Worm (Caenorhabditis elegans) whole organism, mixed stage, embryonic: Measurements from ENCODE around the gene oac-41.

Experiments used
- M03D4.4 ChIP-seq: sonication (generic microtip); optimal IDR thresholded peaks from 2 replicates; lab custom pipeline; 2017; ENCODE audit warnings: mild to moderate bottlenecking, missing genetic modification characterization, missing compliant biosample characterization
- bed-3 ChIP-seq: fragments of 200-800 bp; sonication (Bioruptor generic); optimal IDR thresholded peaks from 3 replicates; lab custom pipeline; 2018; ENCODE audit warnings: mild to moderate bottlenecking, missing genetic modification characterization, moderate library complexity, missing compliant biosample characterization
- blmp-1 ChIP-seq: fragments of 150-350 bp; optimal IDR thresholded peaks from 2 replicates; lab custom pipeline; 2014; ENCODE audit warnings: missing biosample characterization, missing genetic modification characterization
- ceh-39 ChIP-seq: fragments of 150-350 bp; optimal IDR thresholded peaks from 2 replicates; lab custom pipeline; 2014; ENCODE audit warnings: missing biosample characterization, missing genetic modification characterization
- ceh-43 ChIP-seq: fragments of 200-800 bp; sonication (Bioruptor generic); optimal IDR thresholded peaks from 2 replicates; lab custom pipeline; 2018; ENCODE audit warnings: mild to moderate bottlenecking, missing genetic modification characterization, moderate library complexity, missing compliant biosample characterization
- ceh-83 ChIP-seq: fragments of 200-800 bp; sonication (Bioruptor generic); optimal IDR thresholded peaks from 2 replicates; lab custom pipeline; 2018; ENCODE audit warnings: mild to moderate bottlenecking, missing genetic modification characterization, missing compliant biosample characterization
- ces-1 ChIP-seq: fragments of 150-350 bp; optimal IDR thresholded peaks from 2 replicates; lab custom pipeline; 2014; ENCODE audit warnings: missing biosample characterization, missing genetic modification reagents, missing genetic modification characterization
- cnd-1 ChIP-seq: fragments of 200-800 bp; sonication (Bioruptor generic); optimal IDR thresholded peaks from 2 replicates; lab custom pipeline; 2018; ENCODE audit warnings: mild to moderate bottlenecking, missing genetic modification characterization, missing compliant biosample characterization
- drap-1 ChIP-seq: fragments of 200-800 bp; sonication (Bioruptor generic); optimal IDR thresholded peaks from 3 replicates; lab custom pipeline; 2018; ENCODE audit warnings: mild to moderate bottlenecking, missing genetic modification characterization, missing compliant biosample characterization
- elt-1 ChIP-seq: sonication (generic microtip); optimal IDR thresholded peaks from 2 replicates; lab custom pipeline; 2017; ENCODE audit warnings: missing genetic modification characterization, mild to moderate bottlenecking, missing compliant biosample characterization, antibody characterized with exemption, moderate library complexity, borderline replicate concordance; ENCODE audit not compliant: insufficient read depth
- elt-3 ChIP-seq: fragments of 150-350 bp; optimal IDR thresholded peaks from 2 replicates; lab custom pipeline; 2014; ENCODE audit warnings: missing biosample characterization, missing genetic modification characterization
- flh-1 ChIP-seq: fragments of 200-800 bp; sonication (Bioruptor generic); optimal IDR thresholded peaks from 2 replicates; lab custom pipeline; 2018; ENCODE audit warnings: mild to moderate bottlenecking, missing genetic modification characterization, moderate library complexity, missing compliant biosample characterization
- ham-2 ChIP-seq: fragments of 200-800 bp; sonication (Bioruptor generic); optimal IDR thresholded peaks from 2 replicates; lab custom pipeline; 2018; ENCODE audit warnings: mild to moderate bottlenecking, missing genetic modification characterization, missing compliant biosample characterization
- hlh-1 ChIP-seq: fragments of 150-350 bp; optimal IDR thresholded peaks from 2 replicates; lab custom pipeline; 2014; ENCODE audit warnings: missing biosample characterization, missing genetic modification reagents, missing genetic modification characterization
- lin-13 ChIP-seq: fragments of 150-350 bp; optimal IDR thresholded peaks from 2 replicates; lab custom pipeline; 2014; ENCODE audit warnings: missing biosample characterization, missing genetic modification characterization
- lin-32 ChIP-seq: fragments of 200-800 bp; sonication (Bioruptor generic); optimal IDR thresholded peaks from 2 replicates; lab custom pipeline; 2018; ENCODE audit warnings: mild to moderate bottlenecking, missing genetic modification characterization, missing compliant biosample characterization
- lsy-2 ChIP-seq: fragments of 150-350 bp; optimal IDR thresholded peaks from 2 replicates; lab custom pipeline; 2014; ENCODE audit warnings: missing biosample characterization, missing genetic modification characterization
- mab-5 ChIP-seq: fragments of 150-350 bp; optimal IDR thresholded peaks from 2 replicates; lab custom pipeline; 2014; ENCODE audit warnings: missing biosample characterization, missing genetic modification characterization
- mep-1 ChIP-seq: fragments of 150-350 bp; optimal IDR thresholded peaks from 2 replicates; lab custom pipeline; 2017; ENCODE audit warnings: missing biosample characterization, missing genetic modification reagents, missing genetic modification characterization, inconsistent platforms
- mls-2 ChIP-seq: sonication (generic microtip); optimal IDR thresholded peaks from 2 replicates; lab custom pipeline; 2016; ENCODE audit warnings: mild to moderate bottlenecking, missing genetic modification characterization, moderate library complexity, missing compliant biosample characterization
- nhr-12 ChIP-seq: fragments of 150-350 bp; optimal IDR thresholded peaks from 2 replicates; lab custom pipeline; 2014; ENCODE audit warnings: missing biosample characterization, missing genetic modification characterization
- nhr-2 ChIP-seq: fragments of 150-350 bp; optimal IDR thresholded peaks from 2 replicates; lab custom pipeline; 2014; ENCODE audit warnings: missing biosample characterization, missing genetic modification characterization
- nhr-237 ChIP-seq: fragments of 150-350 bp; optimal IDR thresholded peaks from 2 replicates; lab custom pipeline; 2014; ENCODE audit warnings: missing biosample characterization, missing genetic modification characterization
- nhr-28 ChIP-seq: fragments of 150-350 bp; optimal IDR thresholded peaks from 2 replicates; lab custom pipeline; 2014; ENCODE audit warnings: missing biosample characterization, missing genetic modification characterization
- nhr-76 ChIP-seq: sonication (generic microtip); optimal IDR thresholded peaks from 2 replicates; lab custom pipeline; 2017; ENCODE audit warnings: missing biosample characterization, missing genetic modification characterization
- pha-4 ChIP-seq: fragments of 150-350 bp; optimal IDR thresholded peaks from 2 replicates; lab custom pipeline; 2018; ENCODE audit warnings: missing biosample characterization, missing genetic modification reagents, missing genetic modification characterization
- snpc-4 ChIP-seq: fragments of 150-350 bp; optimal IDR thresholded peaks from 2 replicates; lab custom pipeline; 2014; ENCODE audit warnings: missing biosample characterization, missing genetic modification characterization
- sptf-1 ChIP-seq: sonication (generic microtip); optimal IDR thresholded peaks from 2 replicates; lab custom pipeline; 2017; ENCODE audit warnings: mild to moderate bottlenecking, missing genetic modification characterization, moderate library complexity, missing compliant biosample characterization
- tbx-8 ChIP-seq: fragments of 200-800 bp; sonication (Bioruptor generic); optimal IDR thresholded peaks from 2 replicates; lab custom pipeline; 2018; ENCODE audit warnings: mild to moderate bottlenecking, missing genetic modification characterization, moderate library complexity, missing compliant biosample characterization
- unc-120 ChIP-seq: sonication (generic microtip); optimal IDR thresholded peaks from 2 replicates; lab custom pipeline; 2017; ENCODE audit warnings: missing genetic modification characterization, missing compliant biosample characterization; ENCODE audit not compliant: poor library complexity, severe bottlenecking
- unc-39 ChIP-seq: fragments of 150-350 bp; optimal IDR thresholded peaks from 2 replicates; lab custom pipeline; 2014; ENCODE audit warnings: missing biosample characterization, missing genetic modification characterization
- unc-62 ChIP-seq: fragments of 150-350 bp; optimal IDR thresholded peaks from 2 replicates; lab custom pipeline; 2014; ENCODE audit warnings: missing biosample characterization, missing genetic modification reagents, missing genetic modification characterization
- ztf-11 ChIP-seq: fragments of 150-350 bp; optimal IDR thresholded peaks from 2 replicates; lab custom pipeline; 2014; ENCODE audit warnings: missing biosample characterization, missing genetic modification characterization

Gene oac-41

DNA sequence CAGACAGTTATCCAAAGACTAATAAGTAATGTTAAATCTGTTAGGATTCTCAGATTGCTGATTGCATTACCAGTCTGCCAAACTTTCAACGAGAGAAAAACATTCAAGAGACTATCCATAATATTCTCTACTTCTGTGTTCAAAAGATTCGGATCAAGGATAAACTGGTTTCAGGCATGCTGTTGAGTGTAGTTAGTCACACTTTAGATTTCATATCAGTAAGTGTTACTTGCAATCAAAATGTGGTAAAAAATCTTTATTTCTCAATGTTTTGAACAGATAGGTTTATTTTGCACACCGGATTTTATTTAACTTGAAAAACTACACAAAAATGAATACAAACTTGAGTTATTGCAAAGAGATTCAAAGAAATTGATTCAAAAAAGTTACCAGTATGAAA lies at the start of gene oac-41:
Gene oac-41, minus strand, starts transcription at position 101 of the 400 bp plus-strand sequence.
- TF ChIP-seq cnd-1: no peak
- no peak for TF ChIP-seq snpc-4 (tag; lab: Kevin White, UChicago)
- TF ChIP-seq unc-120 (tag; lab: Kevin White, UChicago): no peak
- TF ChIP-seq ztf-11 (tag; lab: Kevin White, UChicago): no peak
- TF ChIP-seq drap-1: no peak
- no peak for TF ChIP-seq M03D4.4
- no peak for TF ChIP-seq sptf-1
- TF ChIP-seq, all 35 proteins: peak for 0

DNA sequence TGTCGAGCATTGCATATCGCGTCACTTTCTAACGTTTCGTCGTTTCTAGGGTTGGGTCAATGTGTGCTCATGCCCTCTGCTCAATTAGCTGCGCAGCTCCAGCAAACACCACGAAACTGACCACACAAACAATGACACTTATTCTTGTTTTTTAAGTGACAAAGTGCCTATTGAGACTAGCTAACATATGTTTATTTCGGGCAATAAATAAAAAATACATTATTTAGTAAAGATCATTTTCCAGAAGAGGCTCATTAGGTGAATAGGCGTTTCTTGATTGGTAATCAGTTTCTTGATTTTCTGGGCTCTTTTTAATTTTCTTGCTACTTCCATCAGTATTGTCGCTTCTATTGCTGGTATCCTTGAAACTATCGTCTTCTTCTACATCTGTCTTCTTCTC lies 47.7 kb upstream of the oac-41 start, which contains the start of gene T27E4.5:
Gene T27E4.5, minus strand, starts transcription at position 101 of the 400 bp plus-strand sequence.
- no peak for TF ChIP-seq mab-5 (tag; lab: Kevin White, UChicago)
- TF ChIP-seq ceh-83: no peak
- TF ChIP-seq unc-120 (tag; lab: Kevin White, UChicago): no peak
- TF ChIP-seq cnd-1: no peak
- TF ChIP-seq, all 35 proteins: peak for 0

DNA sequence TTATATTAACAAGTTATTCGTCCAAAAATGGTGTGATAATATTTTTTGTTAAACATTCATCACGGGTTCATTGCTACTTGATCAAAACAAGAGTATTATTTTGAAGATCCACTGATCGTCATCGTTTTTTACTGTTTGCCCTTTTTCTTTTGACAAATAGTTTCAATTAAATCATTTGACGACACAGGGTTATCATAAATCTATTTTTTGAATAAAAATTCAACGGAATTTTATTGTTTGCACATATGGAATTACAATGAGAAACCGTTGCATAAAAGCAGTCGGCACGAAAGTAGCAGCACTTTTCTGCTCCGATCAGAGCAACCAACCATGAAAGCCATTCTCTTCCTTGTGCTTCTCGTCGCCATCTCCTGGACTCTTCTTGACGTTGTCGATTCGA lies 45.7 kb upstream of the oac-41 start, which contains the start of gene fip-2:
Gene fip-2, plus strand, starts transcription at position 301 of the 400 bp plus-strand sequence.
- TF ChIP-seq mls-2 (tag; lab: Kevin White, UChicago) (no peak), elt-3 (tag; lab: Kevin White, UChicago) (no peak), sptf-1 (no peak), hlh-1 (tag; lab: Kevin White, UChicago) (no peak), nhr-237 (tag; lab: Kevin White, UChicago) (no peak), ceh-83 (no peak), nhr-2 (tag; lab: Kevin White, UChicago) (no peak), mab-5 (tag; lab: Kevin White, UChicago) (no peak), tbx-8 (GFP tag; lab: Kevin White, UChicago) (no peak), unc-120 (tag; lab: Kevin White, UChicago) (no peak), flh-1 (GFP tag; lab: Kevin White, UChicago) (no peak), M03D4.4 (no peak)

DNA sequence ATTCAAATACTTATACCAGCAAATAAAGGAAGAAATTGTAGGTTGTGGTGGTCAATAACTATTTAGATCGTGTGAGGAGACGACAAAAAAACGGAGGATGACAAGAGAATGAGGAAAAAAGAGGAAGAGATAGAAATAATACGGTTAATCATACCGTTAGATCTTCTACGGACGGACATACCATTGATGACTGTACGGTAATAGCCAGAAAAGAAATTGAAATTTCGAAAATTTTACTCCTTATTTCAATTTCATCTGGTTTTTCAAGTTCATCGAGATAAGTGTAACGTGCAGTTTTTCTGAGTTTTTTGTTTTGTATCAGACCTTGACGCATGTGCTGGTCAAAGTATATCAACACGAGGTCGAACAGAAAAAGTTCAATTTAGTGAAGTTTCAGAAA lies 43.9 kb upstream of the oac-41 start:
- TF ChIP-seq lsy-2 (tag; lab: Kevin White, UChicago) (no peak), elt-1 (tag; lab: Kevin White, UChicago) (no peak), nhr-76 (tag; lab: Kevin White, UChicago) (no peak), pha-4 (tag; lab: Kevin White, UChicago) (no peak), hlh-1 (tag; lab: Kevin White, UChicago) (no peak), ceh-39 (tag; lab: Kevin White, UChicago) (no peak), bed-3 (no peak), elt-3 (tag; lab: Kevin White, UChicago) (no peak), lin-32 (GFP tag; lab: Kevin White, UChicago) (no peak), drap-1 (no peak), sptf-1 (no peak), ham-2 (GFP tag; lab: Kevin White, UChicago) (no peak), nhr-28 (tag; lab: Kevin White, UChicago) (no peak), cnd-1 (no peak), nhr-12 (tag; lab: Kevin White, UChicago) (no peak), ceh-83 (no peak), blmp-1 (tag; lab: Kevin White, UChicago) (no peak), nhr-237 (tag; lab: Kevin White, UChicago) (no peak), unc-39 (tag; lab: Kevin White, UChicago) (no peak), flh-1 (GFP tag; lab: Kevin White, UChicago) (no peak)

DNA sequence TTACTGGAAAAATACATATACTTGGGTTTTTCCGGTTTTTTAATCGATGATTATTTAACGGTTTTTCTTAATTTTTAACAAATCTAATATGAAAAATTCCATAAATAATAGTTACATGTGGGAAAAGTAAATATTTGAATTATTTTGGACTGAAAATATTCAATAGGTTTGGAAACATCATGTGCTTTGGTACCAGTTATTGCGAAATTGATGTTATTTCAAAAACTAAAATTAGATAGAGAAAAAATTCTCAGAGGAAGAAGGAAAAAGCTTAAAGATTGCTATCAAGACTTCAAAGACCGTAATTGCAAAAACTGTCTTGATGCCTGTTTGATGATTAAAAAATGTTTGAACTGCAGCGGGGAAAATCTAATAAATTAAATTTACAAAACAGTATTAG lies 43.0 kb upstream of the oac-41 start:
- no peak for TF ChIP-seq nhr-76 (tag; lab: Kevin White, UChicago)
- TF ChIP-seq ceh-43 (GFP tag; lab: Kevin White, UChicago): no peak
- TF ChIP-seq elt-1 (tag; lab: Kevin White, UChicago): no peak
- no peak for TF ChIP-seq hlh-1 (tag; lab: Kevin White, UChicago)
- no peak for TF ChIP-seq unc-120 (tag; lab: Kevin White, UChicago)
- TF ChIP-seq pha-4 (tag; lab: Kevin White, UChicago): no peak
- no peak for TF ChIP-seq tbx-8 (GFP tag; lab: Kevin White, UChicago)
- no peak for TF ChIP-seq lin-13 (tag; lab: Kevin White, UChicago)
- TF ChIP-seq flh-1 (GFP tag; lab: Kevin White, UChicago): no peak
- no peak for TF ChIP-seq mab-5 (tag; lab: Kevin White, UChicago)
- TF ChIP-seq nhr-2 (tag; lab: Kevin White, UChicago): no peak
- no peak for TF ChIP-seq mep-1
- no peak for TF ChIP-seq ztf-11 (tag; lab: Kevin White, UChicago)
- TF ChIP-seq unc-62 (GFP tag; lab: Kevin White, UChicago): no peak
- no peak for TF ChIP-seq ces-1 (GFP tag; lab: Kevin White, UChicago)
- TF ChIP-seq blmp-1 (tag; lab: Kevin White, UChicago): no peak
- TF ChIP-seq sptf-1: no peak
